Worm (Caenorhabditis elegans): Measurements from ENCODE around the gene spp-11.

spp-11 gene

DNA sequence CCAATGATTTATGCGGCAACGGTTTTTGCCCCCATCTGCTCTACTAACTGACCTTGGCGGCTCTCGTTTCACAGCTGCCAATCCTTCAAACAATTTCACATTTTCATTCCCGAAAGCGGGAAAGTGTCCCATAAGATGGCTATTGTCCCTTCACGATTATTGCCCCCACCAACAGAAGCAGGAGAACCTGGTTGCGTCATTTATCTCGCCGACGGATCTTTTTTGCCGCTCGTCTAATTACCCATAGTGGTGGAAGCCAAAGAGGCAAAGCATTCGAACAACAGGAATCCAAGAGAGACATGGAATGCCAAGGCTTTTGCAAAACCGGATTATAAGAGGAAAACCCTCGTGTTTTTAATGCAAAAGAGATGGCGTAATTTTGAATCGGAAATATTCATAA, 1.9 kb upstream of the spp-11 start:
- no peak for TF ChIP-seq hmg-1.2 (GFP tag; IDR thresholded peaks at IDR 0.05)
- TF ChIP-seq mcd-1 (GFP tag; IDR thresholded peaks at IDR 0.05): no peak
- no peak for TF ChIP-seq attf-5 (GFP tag; optimal IDR thresholded peaks at IDR 0.05)
- no peak for TF ChIP-seq lin-54 (GFP tag; optimal IDR thresholded peaks at IDR 0.05)
- no peak for TF ChIP-seq snpc-1.1 (tag; optimal IDR thresholded peaks at IDR 0.05; ENCODE audit: insufficient read depth)
- TF ChIP-seq snpc-1.3 (tag; optimal IDR thresholded peaks at IDR 0.05; ENCODE audit: insufficient read depth): no peak
- no peak for TF ChIP-seq F10E7.11 (tag; optimal IDR thresholded peaks at IDR 0.05)
- TF ChIP-seq Y53F4B.3 (GFP tag; IDR thresholded peaks at IDR 0.05): no peak
- TF ChIP-seq dpl-1 (GFP tag; optimal IDR thresholded peaks at IDR 0.05): no peak
- no peak for TF ChIP-seq lag-1 (GFP tag; IDR thresholded peaks at IDR 0.05)
- TF ChIP-seq lin-35 (GFP tag; optimal IDR thresholded peaks at IDR 0.05): no peak
- TF ChIP-seq xnd-1 (tag; optimal IDR thresholded peaks at IDR 0.05): no peak
- TF ChIP-seq ztf-26 (tag; optimal IDR thresholded peaks at IDR 0.05): no peak
- TF ChIP-seq pha-4 (tag; optimal IDR thresholded peaks at IDR 0.05): no peak
- TF ChIP-seq Y79H2A.3 (GFP tag; conservative IDR thresholded peaks at IDR 0.05): no peak
- no peak for TF ChIP-seq egl-18 (GFP tag; IDR thresholded peaks at IDR 0.05)
- no peak for TF ChIP-seq ets-4 (GFP tag; optimal IDR thresholded peaks at IDR 0.05)
- no peak for TF ChIP-seq rec-8 (tag; optimal IDR thresholded peaks at IDR 0.05)
- TF ChIP-seq nhr-179 (tag; optimal IDR thresholded peaks at IDR 0.05): no peak

- TF ChIP-seq chd-7 (tag; optimal IDR thresholded peaks at IDR 0.05) (no peak), lag-1 (GFP tag; IDR thresholded peaks at IDR 0.05) (no peak), F57C9.4 (tag; optimal IDR thresholded peaks at IDR 0.05) (no peak), Y56A3A.18 (GFP tag; IDR thresholded peaks at IDR 0.05) (no peak)
These were observed 3.9 kb downstream of the spp-11 start, which contains the start of gene T25D10.1 for ce11 chrII:6403233-6403632. Gene T25D10.1 (plus strand): TSS chrII:6403401.

- TF ChIP-seq cebp-1 (GFP tag; IDR thresholded peaks at IDR 0.05) (no peak), cebp-1 (tag; optimal IDR thresholded peaks at IDR 0.05) (no peak), mxl-1 (tag; optimal IDR thresholded peaks at IDR 0.05) (no peak), lsl-1 (GFP tag; optimal IDR thresholded peaks at IDR 0.05) (no peak), nhr-179 (tag; optimal IDR thresholded peaks at IDR 0.05) (no peak), die-1 (tag; optimal IDR thresholded peaks at IDR 0.05) (no peak), F22D6.2 (tag; optimal IDR thresholded peaks at IDR 0.05) (no peak), hmg-1.2 (GFP tag; IDR thresholded peaks at IDR 0.05) (no peak), ceh-27 (GFP tag; optimal IDR thresholded peaks at IDR 0.05) (no peak), nhr-27 (tag; optimal IDR thresholded peaks at IDR 0.05) (no peak)
These were observed 5.5 kb downstream of the spp-11 start, which contains the start of gene btb-2 for ce11 chrII:6401649-6402048. Gene btb-2 (plus strand): TSS chrII:6401949.

- no peak for TF ChIP-seq attf-5 (GFP tag; optimal IDR thresholded peaks at IDR 0.05)
- TF ChIP-seq repo-1 (tag; optimal IDR thresholded peaks at IDR 0.05): no peak
- no peak for TF ChIP-seq him-1 (tag; optimal IDR thresholded peaks at IDR 0.05)
- no peak for TF ChIP-seq akir-1 (GFP tag; optimal IDR thresholded peaks at IDR 0.05)
- TF ChIP-seq nfya-2 (GFP tag; IDR thresholded peaks at IDR 0.05): no peak
These were observed 8.8 kb downstream of the spp-11 start, which contains the start of gene zig-10 for ce11 chrII:6398406-6398805. Gene zig-10 (plus strand): TSS chrII:6398706.

Data from whole organism, young adult.